Worm (Caenorhabditis elegans) whole organism, L2 larva: ENCODE data around the gene sqv-1.

Source experiments
- egl-27 ChIP-seq: sonication (generic microtip); optimal IDR thresholded peaks from 3 replicates; lab custom pipeline; 2017; ENCODE audit warnings: missing biosample characterization, missing genetic modification reagents, missing genetic modification characterization
- nhr-12 ChIP-seq: fragments of 150-350 bp; optimal IDR thresholded peaks from 2 replicates; lab custom pipeline; 2014; ENCODE audit warnings: missing biosample characterization, missing genetic modification characterization
- nhr-6 ChIP-seq: fragments of 150-350 bp; optimal IDR thresholded peaks from 2 replicates; lab custom pipeline; 2014; ENCODE audit warnings: missing biosample characterization, missing genetic modification characterization
- nhr-77 ChIP-seq: fragments of 150-350 bp; optimal IDR thresholded peaks from 2 replicates; lab custom pipeline; 2014; ENCODE audit warnings: missing biosample characterization, missing genetic modification characterization
- snpc-4 ChIP-seq: fragments of 150-350 bp; optimal IDR thresholded peaks from 2 replicates; lab custom pipeline; 2014; ENCODE audit warnings: missing biosample characterization, missing genetic modification characterization
- unc-62 ChIP-seq: fragments of 150-350 bp; optimal IDR thresholded peaks from 2 replicates; lab custom pipeline; 2014; ENCODE audit warnings: missing biosample characterization, missing genetic modification reagents, missing genetic modification characterization

DNA sequence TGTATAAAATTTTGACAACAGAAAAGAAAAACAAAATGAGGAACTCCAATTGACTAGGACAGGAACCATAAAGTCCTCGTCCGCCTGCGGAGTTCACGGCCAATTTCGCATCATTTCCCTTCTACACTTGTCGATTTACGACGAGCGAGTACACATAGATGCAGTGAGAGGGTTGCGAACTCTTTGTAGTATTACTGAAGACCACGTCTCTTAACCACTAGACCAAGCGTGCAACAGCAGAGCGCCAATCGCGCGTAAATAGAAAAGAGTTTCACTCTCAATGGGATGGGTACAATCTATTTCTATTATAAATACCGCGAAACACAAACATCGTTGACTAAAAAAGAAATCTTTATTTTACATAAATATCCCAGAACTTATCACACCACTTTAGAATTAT is 14.5 kb downstream of the sqv-1 start:
- TF ChIP-seq nhr-6 (peak; percentile 74), unc-62 (GFP tag; lab: Kevin White, UChicago) (no peak), snpc-4 (tag; lab: Kevin White, UChicago) (peak; percentile 71), nhr-12 (no peak), egl-27 (tag; lab: Kevin White, UChicago) (peak; percentile 59), nhr-77 (tag; lab: Kevin White, UChicago) (no peak)
